Fruit fly (Drosophila melanogaster): ENCODE data around the gene MTA1-like.

The MTA1-like gene

DNA sequence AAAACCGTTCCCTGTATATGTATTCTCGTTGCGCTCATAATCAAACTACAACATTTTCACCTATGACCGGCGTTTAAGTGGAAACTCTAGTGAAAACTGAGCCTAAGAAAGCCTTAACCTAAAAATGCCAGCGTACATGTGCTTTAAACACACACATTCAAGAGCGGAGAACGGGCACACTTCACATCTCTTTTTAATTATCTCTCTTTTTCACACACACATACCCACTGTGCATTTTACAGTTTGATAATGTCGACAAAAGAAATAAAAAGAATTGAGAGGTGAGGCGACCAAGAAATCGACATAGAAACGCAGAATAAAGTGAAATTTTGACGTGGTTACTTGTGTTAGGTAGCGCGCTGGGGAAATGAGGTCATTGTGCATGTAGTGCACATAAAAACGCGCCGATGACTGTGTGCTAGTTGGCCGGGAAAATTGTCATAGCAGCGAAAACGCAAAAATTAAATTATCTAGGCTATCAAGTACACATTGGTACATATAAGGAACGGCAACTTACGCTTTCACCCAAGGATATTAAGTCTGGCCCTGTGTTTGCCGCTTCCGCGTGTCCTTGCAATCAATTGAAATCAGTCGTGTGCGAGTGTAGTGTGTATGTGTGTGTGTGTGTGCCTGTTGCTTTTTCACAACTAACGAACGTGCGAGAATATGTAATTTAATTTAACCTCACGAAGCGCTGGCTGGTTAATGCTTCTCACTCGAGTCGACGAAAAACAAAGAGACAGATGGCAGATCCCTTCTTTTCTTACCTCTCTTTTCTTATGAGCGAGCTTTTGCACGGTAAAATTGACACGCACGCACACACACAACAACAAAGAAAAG is 48.8 kb downstream of the MTA1-like start (continued):
- TF ChIP-seq D (optimal IDR thresholded peaks at IDR 0.05): peak; percentile 78
- TF ChIP-seq D (GFP tag; optimal IDR thresholded peaks at IDR 0.05): no peak
- TF ChIP-seq CG6813 (GFP tag; optimal IDR thresholded peaks at IDR 0.05): no peak
- TF ChIP-seq lilli (GFP tag; optimal IDR thresholded peaks at IDR 0.05): peak; percentile 10
- peak; percentile 8 for TF ChIP-seq twi (tag; optimal IDR thresholded peaks at IDR 0.05)
- no peak for TF ChIP-seq CG11085 (GFP tag; IDR thresholded peaks at IDR 0.05)
- TF ChIP-seq amos (GFP tag; IDR thresholded peaks at IDR 0.05; ENCODE audit: partially characterized antibody): no peak
- TF ChIP-seq CG4282 (GFP tag; optimal IDR thresholded peaks at IDR 0.05): peak; percentile 43
- TF ChIP-seq kni (GFP tag; optimal IDR thresholded peaks at IDR 0.05): no peak

DNA sequence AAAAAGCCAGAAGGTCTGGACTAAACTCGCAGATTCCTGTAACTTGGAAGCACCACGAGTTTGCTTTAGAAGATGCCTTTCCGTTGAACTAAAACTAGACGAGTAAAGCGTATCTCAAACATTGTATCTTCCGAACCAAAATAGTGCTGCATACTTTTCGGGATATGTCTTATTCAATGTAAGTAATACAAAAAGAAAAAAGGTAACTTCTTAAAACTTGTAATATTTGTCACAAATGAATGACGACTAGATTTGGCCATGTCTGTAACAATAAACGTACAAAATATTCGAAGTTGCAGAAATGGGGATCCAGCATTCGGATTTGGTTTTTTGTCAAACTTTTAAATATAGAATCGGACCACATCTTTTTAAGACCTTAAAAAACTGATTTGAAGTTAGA is 53.7 kb downstream of the MTA1-like start:
- no peak for TF ChIP-seq Hmx (GFP tag; optimal IDR thresholded peaks at IDR 0.05)
- peak; percentile 33 for TF ChIP-seq HmgZ (tag; optimal IDR thresholded peaks at IDR 0.05)
- peak; percentile 73 for TF ChIP-seq CG15073 (GFP tag; optimal IDR thresholded peaks at IDR 0.05)
- peak; percentile 11 for TF ChIP-seq nom (GFP tag; optimal IDR thresholded peaks at IDR 0.05)
- peak; percentile 11 for TF ChIP-seq CTCF (GFP tag; optimal IDR thresholded peaks at IDR 0.05)
- TF ChIP-seq Doc2 (GFP tag; IDR thresholded peaks at IDR 0.05): no peak
- peak; percentile 54 for TF ChIP-seq Med (GFP tag)
- TF ChIP-seq CG2199 (GFP tag; IDR thresholded peaks at IDR 0.05): peak; percentile 86; the same call in 2 of the 3 replicates

DNA sequence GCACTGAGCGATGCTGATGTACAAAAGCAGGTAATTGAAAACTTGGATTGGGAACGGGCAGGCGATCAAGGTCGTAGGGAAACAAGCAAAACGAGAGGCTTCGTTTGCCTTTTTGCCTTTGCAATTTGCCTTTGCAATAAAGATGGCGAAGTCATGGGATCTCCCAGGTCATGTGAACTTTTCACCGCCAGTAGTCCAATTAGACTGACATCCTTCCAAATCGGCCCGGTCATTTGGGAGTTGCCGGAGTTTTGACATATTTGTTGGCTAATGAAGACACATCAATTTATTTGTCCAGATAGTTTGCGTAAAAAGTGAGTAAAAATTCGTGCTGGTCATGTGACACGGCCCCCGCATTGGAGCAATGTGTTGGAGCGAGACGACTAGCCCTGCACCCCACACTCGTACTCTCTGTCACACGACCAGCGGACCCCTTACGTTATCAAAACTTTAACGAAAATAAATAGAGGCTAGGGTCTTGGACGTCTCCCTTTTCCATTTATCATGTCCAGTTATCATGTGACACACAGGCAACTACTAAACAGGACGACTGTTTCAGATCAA is 56.4 kb downstream of the MTA1-like start:
- TF ChIP-seq CG1529 (GFP tag; optimal IDR thresholded peaks at IDR 0.05) (no peak), CG10209 (GFP tag; optimal IDR thresholded peaks at IDR 0.05) (no peak), sug (tag; optimal IDR thresholded peaks at IDR 0.05) (peak; percentile 57), bbx (GFP tag; IDR thresholded peaks at IDR 0.05; ENCODE audit: partially characterized antibody) (0 out of 2 replicates have a peak, but pooled peaks have one; percentile 15), phol (tag; optimal IDR thresholded peaks at IDR 0.05) (peak; percentile 28), CG4360 (GFP tag; IDR thresholded peaks at IDR 0.05) (no peak), dm (GFP tag; optimal IDR thresholded peaks at IDR 0.05) (no peak), CG17912 (GFP tag; optimal IDR thresholded peaks at IDR 0.05) (no peak), YL-1 (GFP tag; optimal IDR thresholded peaks at IDR 0.05) (peak; percentile 78), cad (GFP tag; optimal IDR thresholded peaks at IDR 0.05) (peak; percentile 39), CG10959 (GFP tag; IDR thresholded peaks at IDR 0.05) (no peak), CG8359 (GFP tag; optimal IDR thresholded peaks at IDR 0.05; ENCODE audit: borderline replicate concordance) (no peak), ci (GFP tag; IDR thresholded peaks at IDR 0.05) (no peak), HLH4C (GFP tag; IDR thresholded peaks at IDR 0.05; ENCODE audit: partially characterized antibody) (peak; percentile 45; the same call in 1 of the 3 replicates), CG34376 (GFP tag; optimal IDR thresholded peaks at IDR 0.05) (peak; percentile 5), CG9817 (tag; optimal IDR thresholded peaks at IDR 0.05) (no peak), amos (GFP tag; IDR thresholded peaks at IDR 0.05; ENCODE audit: partially characterized antibody) (peak; percentile 33; the same call in 1 of the 2 replicates), CG3281 (GFP tag; optimal IDR thresholded peaks at IDR 0.05) (peak; percentile 3), mirr (GFP tag; optimal IDR thresholded peaks at IDR 0.05) (peak; percentile 24), ftz-f1 (GFP tag; optimal IDR thresholded peaks at IDR 0.05) (peak; percentile 63), bigmax (GFP tag; optimal IDR thresholded peaks at IDR 0.05) (peak; percentile 13), B-H2 (GFP tag; optimal IDR thresholded peaks at IDR 0.05) (peak; percentile 28), Pdp1 (GFP tag; optimal IDR thresholded peaks at IDR 0.05) (peak in 1 of 2 experiments; percentile 64), CG17612 (GFP tag; IDR thresholded peaks at IDR 0.05) (no peak), Poxn (GFP tag; IDR thresholded peaks at IDR 0.05) (no peak), CG8478 (optimal IDR thresholded peaks at IDR 0.05) (peak; percentile 17), CG31365 (tag; optimal IDR thresholded peaks at IDR 0.05) (no peak), CG17359 (tag; optimal IDR thresholded peaks at IDR 0.05) (no peak), CG9437 (GFP tag; optimal IDR thresholded peaks at IDR 0.05) (peak; percentile 97), CG5953 (GFP tag; IDR thresholded peaks at IDR 0.05) (no peak), CG10979 (tag; optimal IDR thresholded peaks at IDR 0.05) (no peak)
